Worm (Caenorhabditis elegans) whole organism, midembryonic: ENCODE measurements around the gene fbxa-19.

Experiments used
- cog-1 ChIP-seq: sonication (generic microtip); optimal IDR thresholded peaks from 2 replicates; lab custom pipeline; 2016; ENCODE audit warnings: missing genetic modification characterization, missing compliant biosample characterization
- flt-1 ChIP-seq: fragments of 200-800 bp; sonication (Bioruptor generic); IDR thresholded peaks from 2 replicates; pipeline ENCODE4 v1.3.6; 2022; ENCODE audit warnings: missing genetic modification characterization, missing compliant biosample characterization
- klf-2 ChIP-seq: fragments of 200-800 bp; sonication (Bioruptor generic); conservative IDR thresholded peaks from 2 replicates; pipeline ENCODE4 v1.3.6; 2022; ENCODE audit warnings: missing genetic modification reagents, missing genetic modification characterization, missing compliant biosample characterization
- med-1 ChIP-seq: sonication (generic microtip); optimal IDR thresholded peaks from 2 replicates; lab custom pipeline; 2017; ENCODE audit warnings: missing genetic modification characterization, mild to moderate bottlenecking, missing compliant biosample characterization, antibody characterized with exemption, missing genetic modification reagents; ENCODE audit not compliant: insufficient read depth
- ref-1 ChIP-seq: fragments of 200-800 bp; sonication (Bioruptor generic); conservative IDR thresholded peaks from 2 replicates; pipeline ENCODE4 v1.3.6; 2022; ENCODE audit warnings: missing genetic modification reagents, missing genetic modification characterization, missing compliant biosample characterization
- tab-1 ChIP-seq: fragments of 200-800 bp; sonication (Bioruptor generic); IDR thresholded peaks from 2 replicates; pipeline ENCODE4 v1.3.6; 2022; ENCODE audit warnings: missing genetic modification characterization, missing compliant biosample characterization
- ztf-23 ChIP-seq: fragments of 200-800 bp; sonication (Bioruptor generic); IDR thresholded peaks from 2 replicates; pipeline ENCODE4 v1.3.6; 2022; ENCODE audit warnings: missing genetic modification reagents, missing genetic modification characterization, missing compliant biosample characterization
- ztf-29 ChIP-seq: fragments of 200-800 bp; sonication (Bioruptor generic); IDR thresholded peaks from 2 replicates; pipeline ENCODE4 v1.3.6; 2022; ENCODE audit warnings: missing genetic modification reagents, missing genetic modification characterization, missing compliant biosample characterization

DNA sequence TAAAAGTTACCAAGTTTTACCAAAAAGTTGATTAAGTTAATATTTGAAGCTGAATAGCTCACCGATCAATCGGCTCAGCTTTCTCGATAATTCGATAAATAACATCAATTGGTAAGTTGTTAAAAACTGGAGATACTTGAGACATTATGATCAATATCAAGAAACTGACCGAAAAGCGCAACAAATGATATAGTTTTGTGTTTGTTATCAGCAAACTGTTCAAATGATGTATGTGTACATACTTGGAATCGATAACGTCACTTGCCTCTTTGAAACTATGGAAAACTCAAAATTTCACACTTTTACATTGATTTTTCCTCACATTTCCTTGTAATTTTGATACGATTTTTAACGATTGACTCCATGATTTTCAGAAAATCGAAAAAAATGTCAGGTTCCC, at the start of gene fbxa-19, which contains the start of gene fbxa-80:
- TF ChIP-seq med-1, result no peak
- no peak for TF ChIP-seq ztf-23 (GFP tag; lab: Robert Waterston, UW)
- no peak for TF ChIP-seq ztf-29 (GFP tag; lab: Robert Waterston, UW)
- no peak for TF ChIP-seq klf-2
- TF ChIP-seq ref-1, result no peak
- no peak for TF ChIP-seq flt-1 (GFP tag; lab: Robert Waterston, UW)
- no peak for TF ChIP-seq tab-1 (GFP tag; lab: Robert Waterston, UW)
- TF ChIP-seq cog-1, result no peak
